Worm (Caenorhabditis elegans) whole organism, mixed stage, embryonic: ENCODE measurements around the gene Y53C12A.6.

ENCODE experiments used
- ceh-83 ChIP-seq: fragments of 200-800 bp; sonication (Bioruptor generic); optimal IDR thresholded peaks from 2 replicates; lab custom pipeline; 2018; ENCODE audit warnings: mild to moderate bottlenecking, missing genetic modification characterization, missing compliant biosample characterization
- cnd-1 ChIP-seq: fragments of 200-800 bp; sonication (Bioruptor generic); optimal IDR thresholded peaks from 2 replicates; lab custom pipeline; 2018; ENCODE audit warnings: mild to moderate bottlenecking, missing genetic modification characterization, missing compliant biosample characterization
- elt-3 ChIP-seq: fragments of 150-350 bp; optimal IDR thresholded peaks from 2 replicates; lab custom pipeline; 2014; ENCODE audit warnings: missing biosample characterization, missing genetic modification characterization
- lin-13 ChIP-seq: fragments of 150-350 bp; optimal IDR thresholded peaks from 2 replicates; lab custom pipeline; 2014; ENCODE audit warnings: missing biosample characterization, missing genetic modification characterization
- nhr-12 ChIP-seq: fragments of 150-350 bp; optimal IDR thresholded peaks from 2 replicates; lab custom pipeline; 2014; ENCODE audit warnings: missing biosample characterization, missing genetic modification characterization
- nhr-28 ChIP-seq: fragments of 150-350 bp; optimal IDR thresholded peaks from 2 replicates; lab custom pipeline; 2014; ENCODE audit warnings: missing biosample characterization, missing genetic modification characterization
- pha-4 ChIP-seq: fragments of 150-350 bp; optimal IDR thresholded peaks from 2 replicates; lab custom pipeline; 2018; ENCODE audit warnings: missing biosample characterization, missing genetic modification reagents, missing genetic modification characterization
- unc-39 ChIP-seq: fragments of 150-350 bp; optimal IDR thresholded peaks from 2 replicates; lab custom pipeline; 2014; ENCODE audit warnings: missing biosample characterization, missing genetic modification characterization
- unc-62 ChIP-seq: fragments of 150-350 bp; optimal IDR thresholded peaks from 2 replicates; lab custom pipeline; 2014; ENCODE audit warnings: missing biosample characterization, missing genetic modification reagents, missing genetic modification characterization
- ztf-11 ChIP-seq: fragments of 150-350 bp; optimal IDR thresholded peaks from 2 replicates; lab custom pipeline; 2014; ENCODE audit warnings: missing biosample characterization, missing genetic modification characterization

ce11 chrII:9728506-9728905, 10.7 kb upstream of the Y53C12A.6 start:
- TF ChIP-seq nhr-12 (tag; lab: Kevin White, UChicago), result no peak
- no peak for TF ChIP-seq unc-62
- TF ChIP-seq unc-39 (tag; lab: Kevin White, UChicago), result no peak
- no peak for TF ChIP-seq nhr-28 (tag; lab: Kevin White, UChicago)
- no peak for TF ChIP-seq ztf-11 (tag; lab: Kevin White, UChicago)
- no peak for TF ChIP-seq pha-4
- no peak for TF ChIP-seq elt-3 (tag; lab: Kevin White, UChicago)
- TF ChIP-seq cnd-1, result no peak
- TF ChIP-seq lin-13, result no peak
- TF ChIP-seq ceh-83 (GFP tag; lab: Kevin White, UChicago), result no peak
